Fruit fly (Drosophila melanogaster) Kc167 (cell line): ENCODE results near the gene CG13005.

ENCODE experiments used
- Myc ChIP-seq: fragments of >200 bp; optimal IDR thresholded peaks from 2 replicates; lab custom pipeline; 2017; ENCODE audit warnings: missing external identifiers
- insv ChIP-seq: fragments of >200 bp; optimal IDR thresholded peaks from 3 replicates; lab custom pipeline; 2018; ENCODE audit warnings: missing external identifiers
- psq ChIP-seq: fragments of >200 bp; optimal IDR thresholded peaks from 2 replicates; lab custom pipeline; 2017; ENCODE audit warnings: missing external identifiers

DNA sequence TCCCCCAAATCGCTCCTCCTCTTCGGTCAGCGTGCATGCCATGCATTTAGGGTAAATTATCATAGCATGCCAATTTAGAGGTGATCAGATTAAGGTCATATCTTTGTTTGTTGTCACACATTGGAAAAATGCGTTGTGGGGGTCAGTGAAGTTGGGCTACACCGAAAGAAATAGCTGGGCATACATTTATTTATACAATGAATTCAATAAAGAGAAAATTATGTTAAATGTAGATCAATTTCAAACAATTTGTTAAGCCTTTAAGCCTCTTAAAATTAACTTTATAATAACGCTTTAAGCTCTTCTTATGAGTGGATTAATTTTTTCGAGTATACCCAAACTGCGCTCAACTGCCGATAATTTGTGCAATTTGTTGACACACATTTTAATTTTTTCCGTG is 10.9 kb downstream of the CG13005 start:
- no peak for TF ChIP-seq Myc (lab: Kevin White, UChicago)
- no peak for TF ChIP-seq psq (lab: Kevin White, UChicago)
- no peak for TF ChIP-seq insv (lab: Kevin White, UChicago)
